Worm (Caenorhabditis elegans): ENCODE data around the gene F31E8.5.

F31E8.5 gene

DNA sequence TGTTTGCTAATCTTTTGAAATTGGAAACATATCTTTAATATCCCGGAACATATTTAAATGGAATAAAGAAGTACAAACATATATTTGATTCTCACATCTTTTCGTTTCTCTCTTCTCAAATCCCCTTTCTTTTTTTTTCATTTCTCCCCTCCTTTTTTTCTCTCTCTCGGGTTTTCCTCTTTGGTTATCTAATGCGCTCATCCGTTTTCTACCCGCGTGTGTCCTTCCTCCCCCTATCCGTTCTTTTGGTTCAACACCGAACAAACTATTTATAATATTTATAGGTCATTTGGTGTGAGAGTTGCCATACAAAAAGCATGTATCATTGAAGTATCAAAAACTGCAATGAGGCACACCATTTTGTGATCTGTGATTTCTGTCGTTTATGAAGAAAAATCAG lies 16.9 kb upstream of the F31E8.5 start:
- peak; percentile 67 for TF ChIP-seq unc-42 (tag; optimal IDR thresholded peaks at IDR 0.05)
- TF ChIP-seq nfya-1 (tag; optimal IDR thresholded peaks at IDR 0.05) = peak; percentile 0
- TF ChIP-seq ceh-19 (GFP tag; optimal IDR thresholded peaks at IDR 0.05) = no peak

DNA sequence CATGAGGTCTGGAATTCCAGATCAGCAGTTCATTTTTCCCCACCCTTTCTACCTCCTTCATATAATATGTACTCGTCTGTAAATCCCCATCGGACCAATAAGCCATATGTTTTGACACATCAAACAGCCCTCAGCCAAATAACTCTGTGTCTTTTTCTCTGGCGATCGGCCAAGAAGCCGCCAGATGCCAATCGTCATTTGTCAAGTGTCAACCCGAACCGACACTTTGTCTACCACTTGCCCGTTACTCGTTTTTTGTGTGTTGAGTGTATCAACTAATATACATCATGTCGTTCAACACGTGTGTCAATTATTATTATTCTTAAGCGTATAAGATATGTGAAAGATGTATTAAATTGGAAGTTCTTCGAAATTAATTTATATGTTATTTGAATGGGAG lies 16.2 kb upstream of the F31E8.5 start:
- peak; percentile 40 for TF ChIP-seq ceh-18 (tag; optimal IDR thresholded peaks at IDR 0.05)
- peak; percentile 25 for TF ChIP-seq rnt-1 (tag; optimal IDR thresholded peaks at IDR 0.05)
- TF ChIP-seq ceh-19 (GFP tag; optimal IDR thresholded peaks at IDR 0.05) = no peak
- TF ChIP-seq odd-2 (tag; optimal IDR thresholded peaks at IDR 0.05) = no peak
- TF ChIP-seq unc-55 (GFP tag; optimal IDR thresholded peaks at IDR 0.05) = peak; percentile 99
- peak; percentile 25 for TF ChIP-seq tbx-2 (tag; optimal IDR thresholded peaks at IDR 0.05)
- peak; percentile 69 for TF ChIP-seq hlh-8 (tag; optimal IDR thresholded peaks at IDR 0.05)

DNA sequence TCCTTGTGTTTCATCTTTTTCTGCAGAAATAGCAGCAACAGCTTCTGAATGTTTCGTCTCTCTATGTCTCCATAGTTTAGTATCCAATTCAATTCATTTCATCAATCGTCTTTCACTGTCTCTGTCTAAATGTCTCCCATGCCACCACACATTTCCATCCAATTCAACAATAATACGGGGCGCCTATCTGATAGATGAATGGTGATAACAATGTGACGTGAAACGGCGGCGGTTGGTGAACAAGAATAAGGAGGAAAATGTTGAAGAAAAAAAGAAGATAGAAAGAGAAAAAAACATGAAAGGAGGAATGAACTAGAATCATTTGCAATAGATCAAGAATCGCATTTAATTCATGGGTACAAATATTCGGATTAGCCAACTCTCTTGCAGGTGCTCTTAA lies 15.3 kb upstream of the F31E8.5 start:
- no peak for TF ChIP-seq odd-2 (tag; optimal IDR thresholded peaks at IDR 0.05)
- no peak for TF ChIP-seq mec-3 (tag; optimal IDR thresholded peaks at IDR 0.05; ENCODE audit: borderline replicate concordance)
- peak; percentile 81 for TF ChIP-seq rnt-1 (tag; optimal IDR thresholded peaks at IDR 0.05)
- peak; percentile 68 for TF ChIP-seq ceh-18 (tag; optimal IDR thresholded peaks at IDR 0.05)
- peak; percentile 93 for TF ChIP-seq unc-55 (GFP tag; optimal IDR thresholded peaks at IDR 0.05)
- no peak for TF ChIP-seq unc-86 (tag; optimal IDR thresholded peaks at IDR 0.05)
- no peak for TF ChIP-seq ceh-19 (GFP tag; optimal IDR thresholded peaks at IDR 0.05)
- no peak for TF ChIP-seq hlh-8 (tag; optimal IDR thresholded peaks at IDR 0.05)
- no peak for TF ChIP-seq dmd-4 (tag; optimal IDR thresholded peaks at IDR 0.05; ENCODE audit: borderline replicate concordance)
- TF ChIP-seq sdc-2 (tag; optimal IDR thresholded peaks at IDR 0.05) = no peak
- TF ChIP-seq hlh-6 (tag; optimal IDR thresholded peaks at IDR 0.05) = no peak
- no peak for TF ChIP-seq ama-1 (optimal IDR thresholded peaks at IDR 0.05)
- no peak for TF ChIP-seq che-1 (tag; optimal IDR thresholded peaks at IDR 0.05)
- TF ChIP-seq zip-5 (tag; optimal IDR thresholded peaks at IDR 0.05) = no peak
- TF ChIP-seq tbx-2 (tag; optimal IDR thresholded peaks at IDR 0.05) = no peak
- no peak for TF ChIP-seq pag-3 (tag; optimal IDR thresholded peaks at IDR 0.05; ENCODE audit: borderline replicate concordance)
- peak; percentile 39 for TF ChIP-seq elt-2 (tag; optimal IDR thresholded peaks at IDR 0.05)
- TF ChIP-seq elt-4 (tag; optimal IDR thresholded peaks at IDR 0.05) = no peak
- no peak for TF ChIP-seq unc-42 (tag; optimal IDR thresholded peaks at IDR 0.05)
- TF ChIP-seq fkh-6 (tag; optimal IDR thresholded peaks at IDR 0.05) = no peak
- no peak for TF ChIP-seq hlh-15 (tag; optimal IDR thresholded peaks at IDR 0.05)
- TF ChIP-seq fax-1 (tag; optimal IDR thresholded peaks at IDR 0.05) = no peak
- peak; percentile 57 for TF ChIP-seq nfya-1 (tag; optimal IDR thresholded peaks at IDR 0.05)
- no peak for TF ChIP-seq pha-4 (tag; optimal IDR thresholded peaks at IDR 0.05)
- no peak for TF ChIP-seq sox-2 (GFP tag; IDR thresholded peaks at IDR 0.05)
- TF ChIP-seq madf-2 (tag; optimal IDR thresholded peaks at IDR 0.05) = no peak

DNA sequence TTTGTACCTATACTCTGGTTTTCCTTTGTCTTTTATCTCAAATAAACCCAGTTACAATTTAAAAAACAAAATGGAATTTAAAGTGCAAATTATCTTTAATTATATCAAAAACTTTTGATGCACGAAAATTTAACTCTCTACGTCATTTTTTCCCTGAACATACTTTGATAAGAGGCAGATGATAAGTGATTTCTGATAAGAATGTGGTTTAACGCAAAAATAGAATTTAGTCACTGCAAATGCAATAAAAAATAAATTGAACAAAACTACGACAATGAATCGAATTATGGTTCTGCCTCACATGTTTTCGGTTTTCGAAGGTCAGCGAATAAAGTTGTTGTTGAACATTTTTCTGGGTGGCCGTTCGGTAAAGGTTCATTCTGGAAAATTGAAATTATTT lies 14.8 kb upstream of the F31E8.5 start:
- TF ChIP-seq pqm-1 (tag; optimal IDR thresholded peaks at IDR 0.05) (no peak), lim-6 (tag; optimal IDR thresholded peaks at IDR 0.05) (no peak), pax-1 (tag; optimal IDR thresholded peaks at IDR 0.05) (no peak), hlh-13 (GFP tag; optimal IDR thresholded peaks at IDR 0.05) (no peak), odd-2 (tag; optimal IDR thresholded peaks at IDR 0.05) (no peak), che-1 (tag; optimal IDR thresholded peaks at IDR 0.05) (no peak), dmd-4 (tag; optimal IDR thresholded peaks at IDR 0.05; ENCODE audit: borderline replicate concordance) (no peak), unc-42 (tag; optimal IDR thresholded peaks at IDR 0.05) (peak; percentile 54), ahr-1 (tag; optimal IDR thresholded peaks at IDR 0.05) (no peak), ceh-30 (tag; optimal IDR thresholded peaks at IDR 0.05) (no peak), nfya-1 (tag; optimal IDR thresholded peaks at IDR 0.05) (no peak), pha-4 (tag; optimal IDR thresholded peaks at IDR 0.05) (no peak), ama-1 (optimal IDR thresholded peaks at IDR 0.05) (no peak), pag-3 (tag; optimal IDR thresholded peaks at IDR 0.05; ENCODE audit: borderline replicate concordance) (no peak), elt-2 (tag; optimal IDR thresholded peaks at IDR 0.05) (peak; percentile 86), syd-9 (tag; optimal IDR thresholded peaks at IDR 0.05) (no peak)

DNA sequence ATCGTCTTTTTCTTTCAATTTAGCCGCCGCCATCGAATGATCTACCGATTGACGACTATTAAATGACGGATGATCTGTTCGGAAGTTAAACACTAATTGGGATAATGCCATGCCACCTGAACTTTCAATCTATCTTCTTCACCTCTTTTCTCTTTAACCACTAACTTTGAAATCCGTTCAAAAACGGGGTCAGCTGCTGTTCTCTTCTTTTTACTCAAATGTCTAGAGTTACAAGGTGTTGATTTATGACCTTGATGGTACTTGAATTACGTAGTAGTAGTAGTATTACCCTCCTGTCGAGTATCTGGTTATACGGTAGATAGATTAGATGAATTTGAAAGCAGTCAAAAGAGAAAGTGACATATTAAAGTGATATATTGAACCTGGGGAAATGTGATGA lies 14.1 kb upstream of the F31E8.5 start:
- peak; percentile 29 for TF ChIP-seq unc-55 (GFP tag; optimal IDR thresholded peaks at IDR 0.05)
- TF ChIP-seq ceh-34 (tag; optimal IDR thresholded peaks at IDR 0.05) = no peak
